Fruit fly (Drosophila melanogaster) whole organism: Measurements from ENCODE around the gene Doa.

Source experiments
- CG8478 ChIP-seq: fragments of >200 bp; optimal IDR thresholded peaks from 2 replicates; lab custom pipeline; 2018; ENCODE audit warnings: inconsistent platforms
- Dll ChIP-seq: fragments of >200 bp; optimal IDR thresholded peaks from 2 replicates; lab custom pipeline; 2017
- EcR ChIP-seq, 2 experiments: fragments of >200 bp; optimal IDR thresholded peaks; 2 replicates each; lab custom pipeline; 2017; ENCODE audit warnings: missing biosample characterization in 2 of 2, missing genetic modification characterization in 2 of 2, missing genetic modification reagents in 2 of 2
- pan ChIP-seq: fragments of >200 bp; optimal IDR thresholded peaks from 2 replicates; lab custom pipeline; 2017
- psq ChIP-seq: fragments of >200 bp; optimal IDR thresholded peaks from 2 replicates; lab custom pipeline; 2017
- usp ChIP-seq: fragments of >200 bp; optimal IDR thresholded peaks from 2 replicates; lab custom pipeline; 2017; ENCODE audit warnings: missing biosample characterization, missing genetic modification characterization, mixed read lengths

The Doa gene

DNA sequence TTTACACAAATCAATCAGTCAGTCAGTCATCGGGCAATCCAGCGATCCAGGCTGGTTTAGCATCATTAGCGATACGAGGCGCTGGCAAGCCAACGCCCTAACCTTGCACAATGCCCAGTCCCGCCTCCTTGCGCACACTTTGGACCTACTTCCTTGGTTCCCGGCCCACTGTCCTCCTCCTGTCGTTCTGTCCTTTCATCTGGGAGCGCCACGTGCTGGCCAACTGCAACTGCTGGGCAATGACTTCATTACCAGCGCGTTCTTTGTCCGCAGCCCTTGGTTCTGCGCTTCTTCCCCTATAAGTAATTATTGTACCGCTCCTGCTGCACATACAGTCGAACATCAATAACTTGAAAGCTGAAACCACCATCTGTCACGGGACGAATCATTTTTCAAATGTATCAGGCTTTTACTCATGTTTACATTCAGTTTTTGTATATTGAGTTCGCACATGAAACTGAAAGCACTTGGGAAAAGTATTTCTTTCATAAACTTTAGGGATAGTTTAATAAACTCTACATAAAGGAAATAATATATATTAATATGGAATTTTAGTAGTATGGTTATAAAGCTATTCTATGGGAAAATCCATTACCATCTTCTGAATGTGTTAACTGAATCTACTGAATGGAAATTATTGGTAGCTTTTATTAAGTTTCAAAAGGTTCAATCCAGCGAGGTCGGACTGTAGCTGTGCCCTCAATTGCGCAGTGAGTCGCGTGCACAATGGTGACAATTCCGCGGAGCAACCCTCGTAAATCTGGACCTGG is 40.1 kb upstream of the Doa start:
- peak; percentile 31 for TF ChIP-seq pan
- TF ChIP-seq EcR (GFP tag; optimal IDR thresholded peaks at IDR 0.05; lab: Kevin White, UChicago) = no peak
- TF ChIP-seq CG8478 = no peak

DNA sequence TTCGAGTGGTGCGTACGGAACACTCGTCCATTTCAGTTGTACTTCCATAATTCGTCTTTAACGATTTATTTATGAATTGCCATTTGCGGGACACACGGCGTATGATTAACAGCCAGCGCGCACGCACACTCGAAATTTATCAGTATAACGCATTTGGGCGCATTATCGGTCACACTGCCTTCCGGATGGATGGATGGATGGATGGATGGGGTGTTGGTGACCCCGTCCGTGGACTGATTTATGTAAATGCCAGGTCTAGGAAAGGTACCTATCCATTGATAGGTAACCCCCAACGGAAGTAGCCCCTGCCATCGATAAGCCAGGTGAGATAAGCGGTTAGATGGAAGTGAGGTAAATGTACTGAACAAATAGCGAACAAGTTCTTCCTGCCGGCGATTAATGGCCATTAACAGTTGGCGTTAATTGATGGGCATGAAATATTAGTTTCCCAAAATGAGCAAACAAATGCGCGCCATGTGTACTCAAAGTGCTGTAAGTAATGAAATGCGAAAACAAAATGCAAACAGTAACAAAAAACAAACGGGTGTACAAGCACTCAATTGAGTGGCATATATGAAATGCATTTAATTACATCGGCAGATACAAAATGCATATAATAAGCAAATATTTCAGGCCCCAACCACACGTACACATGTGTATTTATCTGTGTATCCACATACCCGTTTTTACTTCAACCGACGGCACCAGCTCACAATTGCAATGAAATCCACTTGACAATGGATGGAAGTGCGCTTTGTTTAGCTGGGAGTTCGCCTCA is 39.0 kb upstream of the Doa start:
- no peak for TF ChIP-seq EcR (GFP tag; optimal IDR thresholded peaks at IDR 0.05; lab: Kevin White, UChicago)
- TF ChIP-seq CG8478 = no peak
- no peak for TF ChIP-seq usp (GFP tag; lab: Kevin White, UChicago)
- TF ChIP-seq psq (lab: Kevin White, UChicago) = no peak
- TF ChIP-seq Dll = no peak
- no peak for TF ChIP-seq pan

DNA sequence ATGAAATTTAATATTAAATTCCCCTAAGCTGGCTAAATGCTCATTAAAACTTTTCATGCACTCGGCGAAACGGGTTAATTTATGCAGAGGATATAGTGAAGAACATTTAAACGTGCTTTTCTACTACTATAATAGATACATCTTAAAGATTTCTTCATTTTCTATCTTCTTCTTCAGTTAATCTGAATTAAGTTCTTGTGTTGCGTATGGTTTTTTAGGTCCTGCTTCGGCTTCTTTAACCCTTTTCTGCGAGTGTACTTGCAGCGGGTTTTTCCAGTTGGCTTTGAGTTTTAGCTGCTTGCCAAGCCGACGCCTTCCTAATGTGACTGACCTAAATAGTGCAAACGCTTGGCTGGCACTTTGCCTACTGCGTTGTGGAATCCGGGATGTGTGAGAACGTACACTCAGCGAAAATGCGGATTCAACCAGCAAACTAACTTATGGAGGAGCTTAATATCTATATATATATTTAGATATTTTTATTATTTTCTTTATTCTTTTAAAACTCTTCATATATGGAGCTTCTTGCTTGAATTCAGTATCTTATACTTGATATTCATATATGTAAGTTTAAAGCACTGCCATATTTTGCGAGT is 37.1 kb upstream of the Doa start:
- no peak for TF ChIP-seq pan
- no peak for TF ChIP-seq EcR (GFP tag; optimal IDR thresholded peaks at IDR 0.05; lab: Kevin White, UChicago)
- no peak for TF ChIP-seq psq (lab: Kevin White, UChicago)
- TF ChIP-seq CG8478 = no peak
- TF ChIP-seq Dll = no peak

DNA sequence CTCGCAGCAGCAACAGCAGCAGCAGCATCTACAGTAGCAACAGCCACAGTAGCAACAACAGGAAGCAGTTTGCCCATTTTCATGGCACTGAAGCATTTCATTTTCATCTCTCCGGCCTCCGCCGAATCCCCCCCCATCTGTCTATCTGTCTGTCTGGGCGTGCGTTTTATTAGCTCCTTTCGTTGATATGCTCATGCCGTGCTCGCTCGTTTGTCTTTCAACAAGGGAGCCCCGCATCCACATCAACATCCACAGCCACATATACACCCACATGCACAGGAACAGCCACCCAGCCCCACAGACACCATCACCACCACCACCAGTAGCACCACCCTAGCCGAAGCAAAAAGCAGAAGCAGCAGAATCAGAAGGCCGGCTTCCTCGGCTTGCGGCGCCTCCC is 36.3 kb upstream of the Doa start:
- no peak for TF ChIP-seq EcR (GFP tag; optimal IDR thresholded peaks at IDR 0.05; lab: Kevin White, UChicago)
- no peak for TF ChIP-seq pan
- TF ChIP-seq psq (lab: Kevin White, UChicago) = no peak
- TF ChIP-seq Dll = no peak
- no peak for TF ChIP-seq CG8478
- no peak for TF ChIP-seq usp (GFP tag; lab: Kevin White, UChicago)

DNA sequence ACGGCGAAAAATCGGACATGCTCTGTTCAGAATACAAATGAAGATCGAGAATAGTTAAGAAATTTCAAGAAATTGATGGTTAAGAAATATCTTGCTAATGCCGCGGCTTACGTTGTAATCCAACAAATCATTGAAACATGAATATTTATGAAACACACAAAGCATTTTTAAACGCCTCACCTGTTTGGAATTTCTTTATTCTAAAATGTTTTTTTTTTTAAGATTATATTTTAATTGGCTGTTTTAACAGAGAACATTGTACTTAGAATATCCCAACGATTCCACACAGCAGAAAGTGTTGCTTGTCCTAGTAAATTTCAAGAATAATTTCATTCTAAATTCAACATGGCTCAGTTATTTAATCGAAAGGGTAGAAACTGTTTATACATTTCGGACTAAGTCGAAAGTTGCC is 35.9 kb upstream of the Doa start:
- TF ChIP-seq EcR (GFP tag; optimal IDR thresholded peaks at IDR 0.05; lab: Kevin White, UChicago) (no peak), Dll (no peak), CG8478 (no peak), psq (lab: Kevin White, UChicago) (no peak), usp (GFP tag; lab: Kevin White, UChicago) (no peak), pan (no peak)

DNA sequence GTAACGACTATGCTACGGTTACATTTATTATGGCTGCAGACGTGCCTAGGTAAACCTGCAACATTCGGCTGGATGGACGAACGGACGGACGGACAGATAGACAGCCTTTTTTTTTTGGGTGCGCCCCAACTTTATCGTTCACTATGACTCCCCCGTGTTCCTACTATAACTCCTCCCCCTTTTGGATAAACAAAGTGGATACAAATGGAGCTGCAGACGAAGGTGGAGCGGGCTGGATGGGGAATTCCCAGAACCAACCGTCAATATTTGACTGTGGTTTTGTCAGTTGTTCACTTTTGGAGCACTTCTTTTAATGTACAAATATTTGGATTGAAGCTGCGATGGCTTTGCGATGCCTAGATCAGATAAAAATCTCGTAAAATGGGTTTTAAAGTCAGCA is 31.7 kb upstream of the Doa start:
- no peak for TF ChIP-seq EcR (GFP tag; optimal IDR thresholded peaks at IDR 0.05; lab: Kevin White, UChicago)
- TF ChIP-seq psq (lab: Kevin White, UChicago) = no peak

DNA sequence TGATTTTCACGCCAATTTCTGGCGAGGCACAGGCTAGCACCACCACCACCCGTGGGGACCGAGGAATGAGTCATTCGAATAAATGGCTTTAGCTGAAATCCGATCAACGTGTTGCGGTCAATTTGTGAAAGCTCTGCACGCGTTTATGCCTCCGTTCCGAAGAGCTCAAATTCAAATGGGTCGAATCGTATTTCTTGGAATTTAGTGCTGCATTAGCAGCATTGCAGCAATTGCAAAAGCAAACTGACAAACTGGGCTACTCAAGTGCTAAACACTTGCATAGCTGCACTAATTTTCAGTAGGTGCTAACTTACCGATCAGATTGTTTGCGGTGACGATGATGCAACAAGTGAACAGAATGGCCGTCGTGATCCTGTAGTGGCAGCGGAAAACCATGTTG is 31.0 kb upstream of the Doa start:
- no peak for TF ChIP-seq EcR (GFP tag; optimal IDR thresholded peaks at IDR 0.05; lab: Kevin White, UChicago)

DNA sequence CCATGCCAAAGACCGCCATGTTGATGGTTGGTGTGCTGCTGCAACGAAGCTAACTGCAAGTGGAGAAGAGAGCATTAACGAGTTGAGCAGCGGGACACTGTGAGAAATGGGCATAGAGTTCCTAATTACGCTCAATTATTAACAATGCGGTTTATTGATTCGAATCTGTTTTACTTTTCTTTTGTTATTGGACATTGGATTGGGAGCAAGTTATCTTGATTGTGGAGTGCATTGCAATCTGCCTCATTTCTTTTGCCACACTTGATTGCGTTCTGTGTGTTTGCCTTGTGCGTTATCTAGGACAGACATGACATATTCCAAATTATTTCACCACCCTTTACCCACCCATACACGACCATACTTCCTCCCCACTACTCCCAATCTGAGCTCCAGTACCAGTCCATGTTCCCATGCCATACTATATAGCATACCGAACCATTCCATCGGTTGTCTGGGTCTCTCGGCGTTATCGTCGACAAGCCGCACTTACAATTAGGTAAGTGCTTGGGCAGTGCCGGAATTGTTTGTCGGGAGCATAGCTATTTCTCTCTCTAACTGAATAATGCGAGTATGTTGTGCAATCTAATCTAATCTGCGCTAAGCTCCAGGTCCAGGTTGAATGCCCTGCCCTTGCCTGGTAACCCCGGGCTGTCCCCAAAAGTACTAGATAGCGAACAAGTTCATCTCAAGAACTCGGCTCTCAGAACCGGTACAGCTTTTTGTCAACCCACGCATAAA is 30.4 kb upstream of the Doa start:
- no peak for TF ChIP-seq Dll
- TF ChIP-seq EcR (GFP tag; optimal IDR thresholded peaks at IDR 0.05; lab: Kevin White, UChicago) = peak in 1 of 2 experiments; percentile 4

DNA sequence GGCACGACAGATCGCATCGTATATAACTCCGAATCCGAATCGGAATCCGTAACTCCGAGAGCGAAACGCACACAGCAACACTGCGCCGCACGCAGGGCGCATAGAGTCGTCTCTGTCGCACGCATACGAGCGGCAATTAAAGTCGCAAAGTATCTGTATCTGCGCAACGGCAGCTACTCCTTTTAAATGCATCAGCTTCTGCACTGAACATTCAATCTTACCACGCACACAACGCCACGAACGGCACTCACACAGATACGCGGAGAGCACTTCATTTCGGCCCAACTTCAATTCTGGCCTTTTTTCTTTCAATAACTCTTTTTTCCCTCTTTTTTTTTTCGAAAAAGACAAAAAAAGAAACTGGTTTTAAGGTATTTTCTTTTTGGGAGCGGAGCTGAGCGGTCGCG is 29.6 kb upstream of the Doa start:
- no peak for TF ChIP-seq pan
- TF ChIP-seq CG8478 = peak; percentile 58
- TF ChIP-seq Dll = peak; percentile 54

DNA sequence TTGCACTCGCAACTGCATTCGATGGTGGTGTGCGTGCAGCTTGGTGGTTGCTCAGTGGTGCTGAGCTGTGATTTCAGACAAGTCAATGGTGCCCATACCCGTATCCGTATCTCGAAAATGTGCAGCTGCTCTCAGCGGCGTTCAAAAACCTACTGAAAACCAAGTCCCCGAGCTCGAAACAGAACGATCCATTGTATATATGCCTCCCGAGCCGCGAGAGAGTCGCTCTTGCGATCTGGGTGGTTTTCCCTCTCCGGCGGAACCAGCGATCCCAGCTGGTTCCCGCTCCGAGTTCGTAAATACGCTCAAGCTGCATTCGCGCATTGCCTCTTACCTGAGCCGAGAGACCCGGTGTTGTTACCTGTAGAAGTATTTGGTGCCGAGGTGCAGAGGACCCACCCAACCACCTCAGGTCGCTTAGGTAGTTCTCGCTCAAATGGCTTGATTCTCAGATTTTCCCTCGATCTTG is 28.8 kb upstream of the Doa start, which contains the start of gene Inx3:
Gene Inx3 (minus strand): TSS at position 440 of the 469 bp plus-strand sequence.
- TF ChIP-seq psq (lab: Kevin White, UChicago) (no peak), Dll (peak; percentile 81)

DNA sequence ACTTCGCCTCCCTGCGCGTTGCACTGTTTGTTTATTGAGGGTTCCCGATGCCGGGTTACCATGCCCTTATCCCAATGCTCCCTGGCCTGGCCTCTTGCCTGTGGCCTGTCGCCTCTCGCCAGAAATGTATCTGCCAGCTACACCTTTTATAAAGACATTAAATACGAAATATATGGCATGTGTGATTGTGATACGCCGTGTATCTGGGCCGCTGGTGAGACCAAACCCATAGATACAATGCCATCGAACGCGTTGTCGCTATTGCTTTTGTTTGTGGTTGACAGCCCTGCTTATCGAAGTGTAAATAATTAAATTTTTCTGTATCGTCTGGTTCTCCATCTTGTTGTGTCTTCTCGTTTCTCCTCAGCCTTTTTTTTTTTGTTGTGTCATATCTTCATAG is 27.3 kb upstream of the Doa start:
- no peak for TF ChIP-seq usp (GFP tag; lab: Kevin White, UChicago)
- TF ChIP-seq Dll = no peak
- no peak for TF ChIP-seq CG8478
- TF ChIP-seq pan = no peak
- no peak for TF ChIP-seq psq (lab: Kevin White, UChicago)
- TF ChIP-seq EcR (GFP tag; optimal IDR thresholded peaks at IDR 0.05; lab: Kevin White, UChicago) = no peak

DNA sequence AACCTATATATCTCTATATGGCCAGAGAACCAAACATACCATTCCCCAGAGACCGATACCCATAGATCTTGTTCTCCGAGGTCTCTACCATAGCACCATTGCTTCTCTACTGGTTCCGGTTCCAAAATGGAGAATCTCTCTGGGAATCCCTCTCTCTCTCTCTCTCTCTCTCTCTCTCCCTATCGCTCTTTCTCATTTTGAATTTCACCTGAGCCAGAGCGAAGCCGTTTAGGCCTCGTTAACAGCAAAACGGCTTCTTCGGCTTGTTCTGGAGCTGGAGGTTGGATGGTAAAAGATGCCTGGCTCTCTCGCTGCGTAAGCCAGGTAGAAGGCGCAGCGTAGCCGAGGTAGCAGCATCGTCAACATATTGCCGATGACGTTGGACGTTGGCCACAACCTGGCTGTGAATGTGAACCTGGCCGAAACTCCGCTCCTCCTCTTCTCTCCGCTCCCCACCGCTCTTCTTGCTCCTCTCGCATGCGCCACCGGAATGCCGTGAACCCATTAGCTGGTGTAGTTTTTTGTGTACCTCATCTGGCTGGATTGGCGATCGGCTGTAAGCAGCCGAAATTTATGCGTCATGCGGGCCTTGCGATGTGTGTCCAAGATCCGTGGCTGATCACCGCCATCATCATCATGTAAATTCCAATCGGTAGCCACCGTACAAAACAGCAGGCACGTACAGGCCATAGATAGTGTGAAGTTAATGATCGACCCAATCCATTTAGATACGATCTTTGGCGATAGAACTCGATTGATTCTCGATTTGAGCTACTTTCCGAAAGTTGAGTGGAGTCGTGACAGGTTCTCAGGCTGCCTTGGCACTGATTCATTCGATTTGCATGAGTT is 26.3 kb upstream of the Doa start:
- no peak for TF ChIP-seq usp (GFP tag; lab: Kevin White, UChicago)
- no peak for TF ChIP-seq pan
- TF ChIP-seq psq (lab: Kevin White, UChicago) = no peak
- TF ChIP-seq CG8478 = no peak
- no peak for TF ChIP-seq Dll
- no peak for TF ChIP-seq EcR (GFP tag; optimal IDR thresholded peaks at IDR 0.05; lab: Kevin White, UChicago)
